Fruit fly (Drosophila melanogaster) whole organism, adult: ENCODE results near the gene CG32365.
A peak's percentile ranks its signal among the peaks of the same experiment; 100 is the strongest.

ENCODE experiments used
- CG11617 ChIP-seq: fragments of 200-800 bp; sonication (Bioruptor generic); optimal IDR thresholded peaks from 2 replicates; lab custom pipeline; 2017; ENCODE audit warnings: mild to moderate bottlenecking, missing biosample characterization, missing genetic modification reagents, missing genetic modification characterization
- CG12768 ChIP-seq: fragments of 200-800 bp; sonication (Bioruptor generic); optimal IDR thresholded peaks from 2 replicates; lab custom pipeline; 2017; ENCODE audit warnings: missing biosample characterization, missing genetic modification characterization, mild to moderate bottlenecking, moderate library complexity, missing genetic modification reagents
- CG14711 ChIP-seq: fragments of 200-800 bp; sonication (Bioruptor generic); optimal IDR thresholded peaks from 2 replicates; lab custom pipeline; 2018; ENCODE audit warnings: missing biosample characterization, mild to moderate bottlenecking, missing genetic modification characterization, moderate library complexity
- CG1620 ChIP-seq: fragments of 200-800 bp; sonication (Bioruptor generic); optimal IDR thresholded peaks from 2 replicates; lab custom pipeline; 2016; ENCODE audit warnings: missing biosample characterization, missing genetic modification characterization
- CG33017 ChIP-seq: fragments of 200-800 bp; sonication (Bioruptor generic); optimal IDR thresholded peaks from 2 replicates; lab custom pipeline; 2018; ENCODE audit warnings: missing biosample characterization, mild to moderate bottlenecking, missing genetic modification characterization, moderate library complexity
- CG5204 ChIP-seq: fragments of 200-800 bp; sonication (Bioruptor generic); optimal IDR thresholded peaks from 2 replicates; lab custom pipeline; 2016; ENCODE audit warnings: missing biosample characterization, missing genetic modification characterization
- CG7045 ChIP-seq: fragments of 200-800 bp; sonication (Bioruptor generic); optimal IDR thresholded peaks from 2 replicates; lab custom pipeline; 2017; ENCODE audit warnings: missing biosample characterization, mild to moderate bottlenecking, missing genetic modification characterization
- CG7101 ChIP-seq: fragments of 200-800 bp; sonication (Bioruptor generic); optimal IDR thresholded peaks from 2 replicates; lab custom pipeline; 2018; ENCODE audit warnings: missing biosample characterization, mild to moderate bottlenecking, missing genetic modification characterization, moderate library complexity
- Clk ChIP-seq: fragments of 200-800 bp; sonication (Bioruptor generic); optimal IDR thresholded peaks from 2 replicates; lab custom pipeline; 2017; ENCODE audit warnings: missing biosample characterization, missing genetic modification characterization
- Crg-1 ChIP-seq: fragments of 200-800 bp; sonication (Bioruptor generic); optimal IDR thresholded peaks from 2 replicates; lab custom pipeline; 2016; ENCODE audit warnings: missing biosample characterization, missing genetic modification characterization
- Hr96 ChIP-seq: fragments of 200-800 bp; sonication (Bioruptor generic); optimal IDR thresholded peaks from 2 replicates; lab custom pipeline; 2016; ENCODE audit warnings: missing biosample characterization, missing genetic modification characterization
- Mnt ChIP-seq: fragments of 200-800 bp; sonication (Bioruptor generic); optimal IDR thresholded peaks from 2 replicates; lab custom pipeline; 2016; ENCODE audit warnings: missing biosample characterization, mild to moderate bottlenecking, missing genetic modification characterization
- bab1 ChIP-seq: fragments of 200-800 bp; sonication (Bioruptor generic); optimal IDR thresholded peaks from 3 replicates; lab custom pipeline; 2019; ENCODE audit warnings: missing biosample characterization, mild to moderate bottlenecking, missing genetic modification characterization, moderate library complexity
- cic ChIP-seq: fragments of 200-800 bp; sonication (Bioruptor generic); optimal IDR thresholded peaks from 2 replicates; lab custom pipeline; 2017; ENCODE audit warnings: missing biosample characterization, mild to moderate bottlenecking, missing genetic modification characterization, moderate library complexity
- cnc ChIP-seq, 2 experiments: fragments of >200 bp; optimal IDR thresholded peaks; 2 replicates each; lab custom pipeline; 2017
- kay ChIP-seq: fragments of 200-800 bp; sonication (Bioruptor generic); peaks from one replicate; lab custom pipeline; 2016; ENCODE audit warnings: missing biosample characterization, missing genetic modification characterization, borderline replicate concordance
- ovo ChIP-seq: fragments of 200-800 bp; sonication (Bioruptor generic); optimal IDR thresholded peaks from 2 replicates; lab custom pipeline; 2016; ENCODE audit warnings: missing biosample characterization, missing genetic modification characterization
- pad ChIP-seq: fragments of 200-800 bp; sonication (Bioruptor generic); optimal IDR thresholded peaks from 3 replicates; lab custom pipeline; 2017; ENCODE audit warnings: missing biosample characterization, missing genetic modification characterization, mild to moderate bottlenecking, moderate library complexity, missing genetic modification reagents
- tj ChIP-seq: fragments of 200-800 bp; sonication (Bioruptor generic); optimal IDR thresholded peaks from 3 replicates; lab custom pipeline; 2017; ENCODE audit warnings: missing biosample characterization, mild to moderate bottlenecking, missing genetic modification characterization, moderate library complexity
- toe ChIP-seq: fragments of 200-800 bp; sonication (Bioruptor generic); optimal IDR thresholded peaks from 2 replicates; lab custom pipeline; 2016; ENCODE audit warnings: missing biosample characterization, missing genetic modification characterization

The CG32365 gene

dm6 chr3L:7911765-7912556, 43.1 kb downstream of the CG32365 start, which contains the start of the genes pbl and CG8281:
pbl (minus strand) TSS chr3L:7911954.
CG8281 (plus strand) TSS chr3L:7912463.
- TF ChIP-seq CG12768 (GFP tag; lab: Kevin White, UChicago) = peak; percentile 43
- TF ChIP-seq CG33017 (tag; lab: Kevin White, UChicago) = peak; percentile 25
- no peak for TF ChIP-seq tj (GFP tag; lab: Kevin White, UChicago)
- peak; percentile 24 for TF ChIP-seq CG7045 (GFP tag; lab: Kevin White, UChicago)
- peak; percentile 30 for TF ChIP-seq CG11617 (GFP tag; lab: Kevin White, UChicago)
- TF ChIP-seq CG14711 (tag; lab: Kevin White, UChicago) = peak; percentile 3
- TF ChIP-seq cic (GFP tag; lab: Kevin White, UChicago) = no peak
- TF ChIP-seq ovo = no peak
- no peak for TF ChIP-seq pad (GFP tag; lab: Kevin White, UChicago)
- peak; percentile 27 for TF ChIP-seq CG7101 (tag; lab: Kevin White, UChicago)
- peak; percentile 46 for TF ChIP-seq toe (GFP tag; lab: Kevin White, UChicago)
- TF ChIP-seq kay (GFP tag; lab: Kevin White, UChicago) = no peak
- peak; percentile 35 for TF ChIP-seq Crg-1 (GFP tag; lab: Kevin White, UChicago)
- TF ChIP-seq Hr96 = no peak
- TF ChIP-seq CG1620 (GFP tag; lab: Kevin White, UChicago) = peak; percentile 19
- TF ChIP-seq Mnt = peak; percentile 20
- TF ChIP-seq bab1 (GFP tag; lab: Kevin White, UChicago) = peak; percentile 45
- peak; percentile 28 for TF ChIP-seq CG5204 (GFP tag; lab: Kevin White, UChicago)

- peak; percentile 39 for TF ChIP-seq bab1 (GFP tag; lab: Kevin White, UChicago)
- TF ChIP-seq ovo = no peak
These were observed 46.2 kb downstream of the CG32365 start, which contains the start of gene Tmem43 for dm6 chr3L:7914969-7915596. Tmem43 (minus strand) TSS chr3L:7915120.

dm6 chr3L:7915808-7916619, 47.2 kb downstream of the CG32365 start:
- no peak for TF ChIP-seq bab1 (GFP tag; lab: Kevin White, UChicago)
- no peak for TF ChIP-seq Clk (GFP tag; lab: Kevin White, UChicago)
- no peak for TF ChIP-seq CG1620 (GFP tag; lab: Kevin White, UChicago)
- TF ChIP-seq CG14711 (tag; lab: Kevin White, UChicago) = no peak
- no peak for TF ChIP-seq Crg-1 (GFP tag; lab: Kevin White, UChicago)
- no peak for TF ChIP-seq CG33017 (tag; lab: Kevin White, UChicago)
- no peak for TF ChIP-seq CG11617 (GFP tag; lab: Kevin White, UChicago)
- no peak for TF ChIP-seq Hr96
- no peak for TF ChIP-seq toe (GFP tag; lab: Kevin White, UChicago)
- no peak for TF ChIP-seq cnc (optimal IDR thresholded peaks at IDR 0.05; lab: Kevin White, UChicago)
- no peak for TF ChIP-seq tj (GFP tag; lab: Kevin White, UChicago)

dm6 chr3L:7934200-7934599, 65.4 kb downstream of the CG32365 start:
- peak; percentile 32 for TF ChIP-seq Mnt
- TF ChIP-seq tj (GFP tag; lab: Kevin White, UChicago) = no peak
- TF ChIP-seq kay (GFP tag; lab: Kevin White, UChicago) = peak; percentile 47

dm6 chr3L:7934857-7935256, 66.0 kb downstream of the CG32365 start:
- TF ChIP-seq ovo (no peak), CG5204 (GFP tag; lab: Kevin White, UChicago) (no peak), kay (GFP tag; lab: Kevin White, UChicago) (no peak), CG12768 (GFP tag; lab: Kevin White, UChicago) (no peak)

dm6 chr3L:7935409-7935932, 66.6 kb downstream of the CG32365 start:
- TF ChIP-seq CG5204 (GFP tag; lab: Kevin White, UChicago) (no peak), ovo (peak; percentile 93), CG7045 (GFP tag; lab: Kevin White, UChicago) (no peak), bab1 (GFP tag; lab: Kevin White, UChicago) (no peak), cic (GFP tag; lab: Kevin White, UChicago) (no peak), cnc (optimal IDR thresholded peaks at IDR 0.05; lab: Kevin White, UChicago) (no peak), toe (GFP tag; lab: Kevin White, UChicago) (no peak), pad (GFP tag; lab: Kevin White, UChicago) (peak; percentile 46), CG33017 (tag; lab: Kevin White, UChicago) (no peak)
